Fruit fly (Drosophila melanogaster): ENCODE measurements around the gene FASN2.

FASN2 gene

DNA sequence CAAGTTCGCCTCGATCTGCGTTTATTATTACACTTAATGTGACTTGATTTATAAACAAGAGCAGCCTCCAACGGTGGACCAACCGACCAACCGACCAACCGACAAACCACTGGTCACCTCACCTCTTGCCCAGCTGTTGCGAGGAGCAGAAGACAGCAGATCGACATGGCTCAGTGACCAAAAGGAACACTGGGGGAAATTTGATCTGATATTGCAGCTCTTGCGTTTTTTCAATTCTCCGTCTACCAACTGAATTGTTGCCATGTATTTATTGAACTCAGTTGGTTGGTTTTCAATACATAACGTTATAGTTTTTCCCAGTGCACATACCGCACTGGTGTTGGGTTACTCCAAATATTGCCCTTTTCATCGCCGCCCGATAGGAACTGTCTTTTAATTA, 39.1 kb upstream of the FASN2 start:
- TF ChIP-seq rn (GFP tag; IDR thresholded peaks at IDR 0.05): no peak
- TF ChIP-seq CG12605 (GFP tag; IDR thresholded peaks at IDR 0.05): no peak
- peak; percentile 53 for TF ChIP-seq CG17806 (tag; optimal IDR thresholded peaks at IDR 0.05)
- peak; percentile 4 for TF ChIP-seq Pif1B (GFP tag; optimal IDR thresholded peaks at IDR 0.05)
- TF ChIP-seq CG8301 (tag; optimal IDR thresholded peaks at IDR 0.05): no peak
- peak; percentile 3 for TF ChIP-seq gl (tag; optimal IDR thresholded peaks at IDR 0.05)
- TF ChIP-seq CG8159 (tag; optimal IDR thresholded peaks at IDR 0.05): peak; percentile 41
- peak; percentile 61 for TF ChIP-seq EcR (GFP tag; optimal IDR thresholded peaks at IDR 0.05)
- TF ChIP-seq CG15710 (tag; optimal IDR thresholded peaks at IDR 0.05): peak; percentile 45
- no peak for TF ChIP-seq CG32121 (GFP tag; IDR thresholded peaks at IDR 0.05)
- TF ChIP-seq CG34367 (tag; optimal IDR thresholded peaks at IDR 0.05): peak; percentile 25
- TF ChIP-seq CG13204 (GFP tag; optimal IDR thresholded peaks at IDR 0.05): peak; percentile 33
- peak; percentile 10 for TF ChIP-seq CG9948 (tag; optimal IDR thresholded peaks at IDR 0.05)
- TF ChIP-seq CG10348 (GFP tag; IDR thresholded peaks at IDR 0.05): no peak
- no peak for TF ChIP-seq Ets98B (GFP tag; IDR thresholded peaks at IDR 0.05)
- peak; percentile 44; the same call in 2 of the 3 replicates for TF ChIP-seq CG4496 (GFP tag; IDR thresholded peaks at IDR 0.05)
- TF ChIP-seq D1 (tag; optimal IDR thresholded peaks at IDR 0.05): no peak
- TF ChIP-seq fd96Ca (GFP tag; IDR thresholded peaks at IDR 0.05): peak; percentile 55; the same call in 2 of the 3 replicates
- no peak for TF ChIP-seq CG14655 (GFP tag; optimal IDR thresholded peaks at IDR 0.05)
- TF ChIP-seq Pif1A (GFP tag; optimal IDR thresholded peaks at IDR 0.05): peak; percentile 18
- TF ChIP-seq Snoo (tag; optimal IDR thresholded peaks at IDR 0.05): peak; percentile 11

- TF ChIP-seq Pif1B (GFP tag; optimal IDR thresholded peaks at IDR 0.05): no peak
- TF ChIP-seq CG17806 (tag; optimal IDR thresholded peaks at IDR 0.05): no peak
- TF ChIP-seq CG10348 (GFP tag; IDR thresholded peaks at IDR 0.05): no peak
- TF ChIP-seq CG34367 (tag; optimal IDR thresholded peaks at IDR 0.05): no peak
- no peak for TF ChIP-seq CG12605 (GFP tag; IDR thresholded peaks at IDR 0.05)
- no peak for TF ChIP-seq rn (GFP tag; IDR thresholded peaks at IDR 0.05)
- TF ChIP-seq Pif1A (GFP tag; optimal IDR thresholded peaks at IDR 0.05): no peak
- TF ChIP-seq EcR (GFP tag; optimal IDR thresholded peaks at IDR 0.05): no peak
- no peak for TF ChIP-seq CG9948 (tag; optimal IDR thresholded peaks at IDR 0.05)
- no peak for TF ChIP-seq CG32121 (GFP tag; IDR thresholded peaks at IDR 0.05)
- no peak for TF ChIP-seq CG14655 (GFP tag; optimal IDR thresholded peaks at IDR 0.05)
- no peak for TF ChIP-seq Snoo (tag; optimal IDR thresholded peaks at IDR 0.05)
- no peak for TF ChIP-seq CG4496 (GFP tag; IDR thresholded peaks at IDR 0.05)
Observed at dm6 chr2L:3005483-3005882, 38.3 kb upstream of the FASN2 start.

DNA sequence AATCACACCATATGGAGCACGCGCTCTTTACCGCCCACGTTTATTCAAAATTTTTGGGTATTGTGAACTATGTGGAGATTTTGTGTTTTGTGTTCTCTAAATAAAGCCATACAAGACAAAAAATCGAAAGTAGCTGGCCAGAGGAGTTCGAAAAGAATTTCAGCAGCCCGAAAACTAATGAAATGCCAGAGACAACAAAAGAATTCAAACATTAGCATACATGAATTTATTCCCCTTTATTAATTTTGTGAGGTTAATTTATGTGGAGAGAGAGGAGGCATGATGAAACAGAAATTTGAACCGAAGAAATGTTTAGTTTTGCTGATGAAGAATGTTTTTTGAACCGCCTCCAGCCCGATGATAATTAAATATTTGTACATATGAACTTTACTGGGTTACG, 37.6 kb upstream of the FASN2 start:
- TF ChIP-seq fd96Ca (GFP tag; IDR thresholded peaks at IDR 0.05) (no peak), CG8159 (tag; optimal IDR thresholded peaks at IDR 0.05) (no peak), CG8301 (tag; optimal IDR thresholded peaks at IDR 0.05) (no peak), Snoo (tag; optimal IDR thresholded peaks at IDR 0.05) (no peak)

DNA sequence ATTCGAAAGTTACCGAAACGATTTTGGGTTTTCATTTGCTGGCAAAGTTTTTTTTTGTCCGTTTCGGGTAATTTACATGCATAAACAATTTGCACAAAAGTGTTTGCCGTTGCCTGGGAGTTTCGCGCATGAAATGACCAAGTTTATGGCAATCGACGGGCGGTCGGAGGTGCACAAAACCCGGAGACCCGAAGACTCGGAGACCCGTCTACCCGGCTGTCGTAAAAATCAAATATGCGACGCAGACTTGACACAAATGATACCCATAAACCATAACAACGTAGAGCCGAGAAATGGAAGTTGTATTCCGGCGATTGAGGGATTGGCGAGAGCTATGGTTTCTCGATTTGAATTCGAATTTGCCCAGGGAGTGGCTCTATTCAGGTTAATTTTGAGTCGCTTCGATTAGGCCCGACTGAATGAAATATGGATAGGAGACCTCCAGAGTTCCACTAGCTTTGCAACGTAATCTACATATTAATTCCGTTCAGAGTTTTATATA, 36.8 kb upstream of the FASN2 start:
- TF ChIP-seq fd96Ca (GFP tag; IDR thresholded peaks at IDR 0.05): no peak
- TF ChIP-seq Pif1A (GFP tag; optimal IDR thresholded peaks at IDR 0.05): no peak
- TF ChIP-seq Ets98B (GFP tag; IDR thresholded peaks at IDR 0.05): no peak
- no peak for TF ChIP-seq CG34367 (tag; optimal IDR thresholded peaks at IDR 0.05)
- no peak for TF ChIP-seq CG13204 (GFP tag; optimal IDR thresholded peaks at IDR 0.05)
- TF ChIP-seq EcR (GFP tag; optimal IDR thresholded peaks at IDR 0.05): no peak
- TF ChIP-seq CG14655 (GFP tag; optimal IDR thresholded peaks at IDR 0.05): no peak

- no peak for TF ChIP-seq CG17806 (tag; optimal IDR thresholded peaks at IDR 0.05)
- TF ChIP-seq CG12605 (GFP tag; IDR thresholded peaks at IDR 0.05): no peak
- TF ChIP-seq CG8159 (tag; optimal IDR thresholded peaks at IDR 0.05): no peak
- no peak for TF ChIP-seq CG13204 (GFP tag; optimal IDR thresholded peaks at IDR 0.05)
- TF ChIP-seq Pif1A (GFP tag; optimal IDR thresholded peaks at IDR 0.05): no peak
- no peak for TF ChIP-seq fd96Ca (GFP tag; IDR thresholded peaks at IDR 0.05)
- no peak for TF ChIP-seq D1 (tag; optimal IDR thresholded peaks at IDR 0.05)
- TF ChIP-seq CG10348 (GFP tag; IDR thresholded peaks at IDR 0.05): no peak
- TF ChIP-seq Snoo (tag; optimal IDR thresholded peaks at IDR 0.05): no peak
- no peak for TF ChIP-seq CG15710 (tag; optimal IDR thresholded peaks at IDR 0.05)
- TF ChIP-seq CG32121 (GFP tag; IDR thresholded peaks at IDR 0.05): no peak
- TF ChIP-seq CG4496 (GFP tag; IDR thresholded peaks at IDR 0.05): no peak
- no peak for TF ChIP-seq CG8301 (tag; optimal IDR thresholded peaks at IDR 0.05)
- no peak for TF ChIP-seq rn (GFP tag; IDR thresholded peaks at IDR 0.05)
- TF ChIP-seq CG14655 (GFP tag; optimal IDR thresholded peaks at IDR 0.05): no peak
- TF ChIP-seq gl (tag; optimal IDR thresholded peaks at IDR 0.05): no peak
- no peak for TF ChIP-seq EcR (GFP tag; optimal IDR thresholded peaks at IDR 0.05)
- no peak for TF ChIP-seq CG34367 (tag; optimal IDR thresholded peaks at IDR 0.05)
Observed at dm6 chr2L:3009438-3009837, 34.3 kb upstream of the FASN2 start.

DNA sequence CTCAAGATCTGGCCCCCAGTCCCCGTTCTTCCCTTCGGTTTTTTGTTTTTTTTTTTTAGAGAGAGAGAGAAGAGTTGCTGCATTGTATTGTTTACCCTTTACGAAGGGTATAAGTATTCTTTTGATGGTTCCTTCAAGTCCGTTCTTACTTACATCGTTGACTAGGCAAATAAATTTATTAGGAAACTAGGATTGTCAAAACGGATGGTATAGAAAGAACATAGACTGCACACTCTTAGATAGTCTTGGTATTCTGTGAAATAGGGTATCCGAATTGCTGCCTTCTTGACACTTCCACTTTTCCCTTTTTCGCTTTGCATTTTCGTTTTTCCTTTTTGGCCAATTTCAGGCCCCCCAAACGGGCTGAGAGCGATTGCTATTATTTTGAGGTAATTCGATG, 32.3 kb upstream of the FASN2 start:
- TF ChIP-seq CG34367 (tag; optimal IDR thresholded peaks at IDR 0.05): peak; percentile 66
- peak; percentile 57 for TF ChIP-seq CG14655 (GFP tag; optimal IDR thresholded peaks at IDR 0.05)
- peak; percentile 38 for TF ChIP-seq CG8301 (tag; optimal IDR thresholded peaks at IDR 0.05)
- TF ChIP-seq EcR (GFP tag; optimal IDR thresholded peaks at IDR 0.05): no peak
- TF ChIP-seq CG12605 (GFP tag; IDR thresholded peaks at IDR 0.05): no peak; the same call in 1 of the 2 replicates
- TF ChIP-seq D1 (tag; optimal IDR thresholded peaks at IDR 0.05): no peak
- TF ChIP-seq CG9948 (tag; optimal IDR thresholded peaks at IDR 0.05): peak; percentile 57
- TF ChIP-seq Ets98B (GFP tag; IDR thresholded peaks at IDR 0.05): no peak
- TF ChIP-seq CG15710 (tag; optimal IDR thresholded peaks at IDR 0.05): peak; percentile 73
- TF ChIP-seq Pif1A (GFP tag; optimal IDR thresholded peaks at IDR 0.05): peak; percentile 75
- TF ChIP-seq CG13204 (GFP tag; optimal IDR thresholded peaks at IDR 0.05): peak; percentile 22
- TF ChIP-seq gl (tag; optimal IDR thresholded peaks at IDR 0.05): peak; percentile 21
- TF ChIP-seq CG32121 (GFP tag; IDR thresholded peaks at IDR 0.05): no peak
- peak; percentile 79 for TF ChIP-seq Pif1B (GFP tag; optimal IDR thresholded peaks at IDR 0.05)
- no peak for TF ChIP-seq CG10348 (GFP tag; IDR thresholded peaks at IDR 0.05)
- TF ChIP-seq CG4496 (GFP tag; IDR thresholded peaks at IDR 0.05): peak; percentile 60; the same call in 2 of the 3 replicates
- TF ChIP-seq Snoo (tag; optimal IDR thresholded peaks at IDR 0.05): peak; percentile 78
- TF ChIP-seq rn (GFP tag; IDR thresholded peaks at IDR 0.05): no peak
- peak; percentile 80 for TF ChIP-seq CG8159 (tag; optimal IDR thresholded peaks at IDR 0.05)
- peak; percentile 70 for TF ChIP-seq CG17806 (tag; optimal IDR thresholded peaks at IDR 0.05)
- TF ChIP-seq fd96Ca (GFP tag; IDR thresholded peaks at IDR 0.05): peak; percentile 60; the same call in 2 of the 3 replicates

Data from whole organism, pupa.